Worm (Caenorhabditis elegans): Measurements from ENCODE around the gene C27A7.6.

The C27A7.6 gene

ce11 chrV:12162906-12163305 lies 32.3 kb upstream of the C27A7.6 start, which contains the start of gene srj-4:
TSS of gene srj-4 (plus strand) at chrV:12163206.
- no peak for TF ChIP-seq elt-2 (tag; optimal IDR thresholded peaks at IDR 0.05)
- TF ChIP-seq dve-1 (tag; optimal IDR thresholded peaks at IDR 0.05): no peak

ce11 chrV:12162220-12162619 lies 31.6 kb upstream of the C27A7.6 start, which contains the start of gene C27A7.5:
TSS of gene C27A7.5 (minus strand) at chrV:12162320.
- TF ChIP-seq elt-2 (tag; optimal IDR thresholded peaks at IDR 0.05) (no peak), ceh-19 (GFP tag; optimal IDR thresholded peaks at IDR 0.05) (no peak), rnt-1 (tag; optimal IDR thresholded peaks at IDR 0.05) (no peak), ahr-1 (tag; optimal IDR thresholded peaks at IDR 0.05) (no peak), K09A11.1 (tag; optimal IDR thresholded peaks at IDR 0.05; ENCODE audit: insufficient read depth) (no peak), tbx-2 (tag; optimal IDR thresholded peaks at IDR 0.05) (no peak), ceh-14 (tag; optimal IDR thresholded peaks at IDR 0.05) (no peak), dmd-4 (tag; optimal IDR thresholded peaks at IDR 0.05; ENCODE audit: borderline replicate concordance) (no peak), C38D4.7 (GFP tag; optimal IDR thresholded peaks at IDR 0.05) (no peak), ceh-34 (tag; optimal IDR thresholded peaks at IDR 0.05) (no peak), ceh-6 (GFP tag; optimal IDR thresholded peaks at IDR 0.05) (no peak), madf-2 (tag; optimal IDR thresholded peaks at IDR 0.05) (no peak), sox-4 (tag; optimal IDR thresholded peaks at IDR 0.05) (no peak), odd-2 (tag; optimal IDR thresholded peaks at IDR 0.05) (no peak), fkh-10 (GFP tag; optimal IDR thresholded peaks at IDR 0.05) (no peak), ceh-22 (tag; optimal IDR thresholded peaks at IDR 0.05) (no peak), zip-5 (tag; optimal IDR thresholded peaks at IDR 0.05) (no peak)

DNA sequence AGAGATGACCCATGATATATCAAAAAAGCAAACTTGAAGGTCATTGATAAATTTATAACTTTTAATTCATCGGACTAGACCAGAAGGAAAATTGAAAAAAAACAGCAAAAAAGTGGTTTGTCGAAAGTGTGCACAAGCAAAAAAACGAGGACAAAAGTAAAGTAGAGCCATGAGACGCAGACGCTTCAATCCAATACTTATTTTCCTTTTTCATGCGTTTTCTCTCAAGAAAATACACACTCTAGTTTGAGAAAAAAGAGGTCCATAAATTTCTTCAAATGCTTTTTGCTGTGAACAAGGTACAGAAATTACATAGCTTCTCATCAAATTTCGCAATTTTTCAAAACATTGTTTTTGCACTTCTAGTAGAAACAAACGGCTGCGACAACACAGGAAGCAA lies 30.6 kb upstream of the C27A7.6 start:
- TF ChIP-seq eyg-1 (tag; optimal IDR thresholded peaks at IDR 0.05): no peak
- TF ChIP-seq pat-9 (tag; optimal IDR thresholded peaks at IDR 0.05): no peak
- TF ChIP-seq rnt-1 (tag; optimal IDR thresholded peaks at IDR 0.05): no peak
- TF ChIP-seq sdc-2 (tag; optimal IDR thresholded peaks at IDR 0.05): no peak
- no peak for TF ChIP-seq syd-9 (tag; optimal IDR thresholded peaks at IDR 0.05)
- TF ChIP-seq zip-5 (tag; optimal IDR thresholded peaks at IDR 0.05): no peak
- no peak for TF ChIP-seq hlh-30 (tag; optimal IDR thresholded peaks at IDR 0.05; ENCODE audit: insufficient read depth)
- TF ChIP-seq tbx-7 (tag; optimal IDR thresholded peaks at IDR 0.05): no peak
- TF ChIP-seq pag-3 (tag; optimal IDR thresholded peaks at IDR 0.05; ENCODE audit: borderline replicate concordance): no peak
- no peak for TF ChIP-seq C38D4.7 (GFP tag; optimal IDR thresholded peaks at IDR 0.05)
- TF ChIP-seq ttx-3 (tag; optimal IDR thresholded peaks at IDR 0.05): no peak
- TF ChIP-seq ets-4 (tag; optimal IDR thresholded peaks at IDR 0.05): no peak
- TF ChIP-seq ceh-2 (tag; optimal IDR thresholded peaks at IDR 0.05): no peak
- TF ChIP-seq pha-4 (tag; optimal IDR thresholded peaks at IDR 0.05): no peak
- no peak for TF ChIP-seq fax-1 (tag; optimal IDR thresholded peaks at IDR 0.05)
- TF ChIP-seq fkh-6 (tag; optimal IDR thresholded peaks at IDR 0.05): no peak
- TF ChIP-seq nhr-232 (tag; optimal IDR thresholded peaks at IDR 0.05): no peak
- TF ChIP-seq ztf-16 (tag; optimal IDR thresholded peaks at IDR 0.05): no peak
- TF ChIP-seq Y22D7AL.16 (tag; optimal IDR thresholded peaks at IDR 0.05): no peak

ce11 chrV:12159975-12160374 lies 29.4 kb upstream of the C27A7.6 start:
- TF ChIP-seq Y22D7AL.16 (tag; optimal IDR thresholded peaks at IDR 0.05): no peak
- no peak for TF ChIP-seq dve-1 (tag; optimal IDR thresholded peaks at IDR 0.05)
- TF ChIP-seq sox-4 (tag; optimal IDR thresholded peaks at IDR 0.05): no peak
- no peak for TF ChIP-seq elt-2 (tag; optimal IDR thresholded peaks at IDR 0.05)
- no peak for TF ChIP-seq hlh-8 (tag; optimal IDR thresholded peaks at IDR 0.05)
- TF ChIP-seq T23F11.4 (GFP tag; optimal IDR thresholded peaks at IDR 0.05): no peak
- TF ChIP-seq zip-5 (tag; optimal IDR thresholded peaks at IDR 0.05): no peak
- no peak for TF ChIP-seq tbx-7 (tag; optimal IDR thresholded peaks at IDR 0.05)

Data from whole organism, late embryonic.